Fruit fly (Drosophila melanogaster): Measurements from ENCODE around the gene Alp11.

DNA sequence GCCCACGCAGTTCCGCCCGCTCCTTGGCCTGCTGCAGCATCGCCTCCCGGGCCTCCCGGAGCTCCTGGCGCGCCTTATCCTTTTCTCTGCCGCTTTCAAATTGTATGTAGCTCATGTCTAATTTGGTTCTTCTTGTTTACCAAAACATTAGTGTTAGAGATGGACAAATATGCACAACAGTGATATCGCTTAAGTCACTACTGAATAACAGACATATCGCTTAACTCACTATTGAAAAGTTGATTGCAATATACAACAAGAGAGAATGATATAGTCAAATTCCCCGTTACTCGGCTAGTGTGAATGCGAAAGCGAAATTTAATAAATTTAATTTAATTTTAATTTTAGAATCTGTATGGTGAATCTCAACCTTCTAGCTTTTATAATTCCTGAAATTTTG, 13.1 kb upstream of the Alp11 start, which contains the start of gene CG9213:
- TF ChIP-seq CTCF (optimal IDR thresholded peaks at IDR 0.05) (no peak), CG8478 (optimal IDR thresholded peaks at IDR 0.05) (no peak)

Data from S2 (cell line).